Fruit fly (Drosophila melanogaster): ENCODE data around the gene Uch-L5.

The Uch-L5 gene

DNA sequence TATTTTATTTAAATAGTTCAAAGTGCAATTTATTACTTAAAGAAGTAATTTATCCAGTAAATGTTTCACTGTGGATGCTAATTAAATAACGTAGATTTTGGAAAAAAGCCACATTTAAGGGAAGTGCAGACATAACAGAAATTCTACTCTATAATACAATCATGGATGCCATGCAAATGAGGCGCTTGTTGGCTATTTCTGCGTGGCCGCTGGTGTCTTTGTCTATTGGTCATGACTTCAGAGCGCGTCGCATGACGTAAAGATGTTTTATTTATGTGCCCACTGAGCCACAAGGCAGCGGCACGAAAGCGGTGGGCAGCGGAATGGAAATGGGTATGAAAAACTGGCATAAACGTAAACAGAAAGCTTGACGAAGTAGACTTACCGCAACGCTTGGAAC is 50.9 kb downstream of the Uch-L5 start (continued):
- TF ChIP-seq CG3407 (GFP tag; optimal IDR thresholded peaks at IDR 0.05) (no peak), CG31441 (GFP tag; IDR thresholded peaks at IDR 0.05) (no peak), lov (optimal IDR thresholded peaks at IDR 0.05) (no peak), lov (GFP tag; IDR thresholded peaks at IDR 0.05) (no peak), Stat92E (GFP tag; optimal IDR thresholded peaks at IDR 0.05) (no peak), salm (tag; optimal IDR thresholded peaks at IDR 0.05) (no peak), Sox100B (GFP tag; optimal IDR thresholded peaks at IDR 0.05) (peak; percentile 42), BEAF-32 (GFP tag; optimal IDR thresholded peaks at IDR 0.05) (no peak), zen (tag; optimal IDR thresholded peaks at IDR 0.05) (no peak), Ada2b (GFP tag; IDR thresholded peaks at IDR 0.05) (no peak), CG13775 (GFP tag; optimal IDR thresholded peaks at IDR 0.05) (no peak), CG10462 (GFP tag; optimal IDR thresholded peaks at IDR 0.05) (no peak), ssp (GFP tag; IDR thresholded peaks at IDR 0.05) (no peak), CG8388 (GFP tag; optimal IDR thresholded peaks at IDR 0.05) (no peak), emc (GFP tag; optimal IDR thresholded peaks at IDR 0.05) (no peak), sr (GFP tag; IDR thresholded peaks at IDR 0.05) (peak; percentile 19; the same call in 1 of the 3 replicates), CG12104 (GFP tag; optimal IDR thresholded peaks at IDR 0.05) (no peak), chn (GFP tag; optimal IDR thresholded peaks at IDR 0.05) (no peak), hbn (GFP tag; IDR thresholded peaks at IDR 0.05; ENCODE audit: partially characterized antibody) (no peak), ttk (GFP tag; IDR thresholded peaks at IDR 0.05) (no peak), CkIIα-i1 (GFP tag; IDR thresholded peaks at IDR 0.05) (no peak), tin (GFP tag; optimal IDR thresholded peaks at IDR 0.05) (peak; percentile 25), HmgD (GFP tag; optimal IDR thresholded peaks at IDR 0.05) (no peak), eve (GFP tag; optimal IDR thresholded peaks at IDR 0.05) (no peak), CG12219 (GFP tag; optimal IDR thresholded peaks at IDR 0.05) (peak; percentile 32), CG7745 (tag; optimal IDR thresholded peaks at IDR 0.05) (no peak), CG3281 (GFP tag; optimal IDR thresholded peaks at IDR 0.05) (no peak), CG11695 (GFP tag; IDR thresholded peaks at IDR 0.05) (peak; percentile 24; the same call in 1 of the 3 replicates), CG4854 (GFP tag; optimal IDR thresholded peaks at IDR 0.05) (no peak), pum (GFP tag; optimal IDR thresholded peaks at IDR 0.05) (no peak), CG2116 (GFP tag; optimal IDR thresholded peaks at IDR 0.05) (no peak), gem (tag; optimal IDR thresholded peaks at IDR 0.05) (peak; percentile 47), p53 (GFP tag; optimal IDR thresholded peaks at IDR 0.05) (no peak), ab (GFP tag; optimal IDR thresholded peaks at IDR 0.05) (no peak), CG2129 (GFP tag; IDR thresholded peaks at IDR 0.05; ENCODE audit: partially characterized antibody) (no peak), Nf-YA (GFP tag; IDR thresholded peaks at IDR 0.05) (no peak), Xrp1 (GFP tag; IDR thresholded peaks at IDR 0.05) (peak; percentile 14; the same call in 1 of the 2 replicates), nmo (GFP tag; optimal IDR thresholded peaks at IDR 0.05) (peak; percentile 16), h (optimal IDR thresholded peaks at IDR 0.05) (no peak), Ets97D (GFP tag; optimal IDR thresholded peaks at IDR 0.05) (no peak), stc (GFP tag; IDR thresholded peaks at IDR 0.05) (peak; percentile 17; the same call in 1 of the 2 replicates), CG10979 (tag; optimal IDR thresholded peaks at IDR 0.05) (peak; percentile 12), Sry-δ (GFP tag; optimal IDR thresholded peaks at IDR 0.05) (no peak), jumu (GFP tag; optimal IDR thresholded peaks at IDR 0.05) (no peak), ci (GFP tag; IDR thresholded peaks at IDR 0.05) (peak; percentile 50; the same call in 1 of the 3 replicates), CG6765 (GFP tag; optimal IDR thresholded peaks at IDR 0.05) (no peak), Rx (GFP tag; IDR thresholded peaks at IDR 0.05) (no peak), bbx (GFP tag; IDR thresholded peaks at IDR 0.05; ENCODE audit: partially characterized antibody) (no peak), Pdp1 (GFP tag; optimal IDR thresholded peaks at IDR 0.05) (peak in 1 of 2 experiments; percentile 73), CG17328 (GFP tag; IDR thresholded peaks at IDR 0.05) (no peak), Asciz (GFP tag; optimal IDR thresholded peaks at IDR 0.05) (peak; percentile 20), sens-2 (GFP tag; IDR thresholded peaks at IDR 0.05) (no peak)
